Worm (Caenorhabditis elegans): ENCODE measurements around the gene F21C10.19.

DNA sequence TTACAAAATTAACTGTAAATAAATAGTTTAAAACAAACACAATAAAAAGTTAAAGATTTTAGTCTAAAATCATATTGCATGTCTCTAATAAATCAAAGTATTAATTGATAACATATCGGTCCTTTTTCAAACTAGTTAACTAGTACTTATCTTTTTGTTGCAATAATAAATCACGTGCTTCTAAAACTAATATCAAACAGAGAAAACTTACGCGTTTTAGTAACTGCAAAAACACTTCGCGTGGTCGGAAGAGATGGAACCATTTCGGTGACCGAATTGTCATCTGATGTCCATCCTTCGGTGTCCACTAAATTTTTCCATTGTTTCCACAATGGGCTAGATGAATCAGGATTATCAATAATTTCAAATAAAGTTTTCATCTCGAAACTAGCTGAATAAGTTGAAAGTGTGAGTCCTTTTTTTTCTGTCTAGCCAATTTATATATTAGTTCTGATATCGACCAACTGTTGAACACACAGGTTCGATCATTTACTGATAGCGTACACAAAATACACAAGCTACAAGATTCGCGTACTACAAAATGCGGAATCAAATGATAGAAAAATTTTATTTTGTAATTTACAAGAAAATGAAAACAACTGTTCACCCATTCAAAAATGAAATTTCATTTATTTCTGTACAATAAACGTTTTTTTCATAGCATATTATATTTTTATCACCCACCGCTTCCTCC is 32.4 kb upstream of the F21C10.19 start, which contains the start of gene F21C10.9:
- TF ChIP-seq klf-2 (GFP tag; conservative IDR thresholded peaks at IDR 0.05) (no peak), flt-1 (GFP tag; IDR thresholded peaks at IDR 0.05) (no peak), ztf-29 (GFP tag; IDR thresholded peaks at IDR 0.05) (no peak), cog-1 (tag; optimal IDR thresholded peaks at IDR 0.05) (no peak), tab-1 (GFP tag; IDR thresholded peaks at IDR 0.05) (no peak), med-1 (GFP tag; optimal IDR thresholded peaks at IDR 0.05; ENCODE audit: insufficient read depth) (no peak)

All from whole organism, midembryonic.